Fruit fly (Drosophila melanogaster): Measurements from ENCODE around the gene Gmppb.

dm6 chr3R:4846194-4846593 is 35.0 kb downstream of the Gmppb start:
- no peak for TF ChIP-seq CG8478 (optimal IDR thresholded peaks at IDR 0.05)
- no peak for TF ChIP-seq CTCF (optimal IDR thresholded peaks at IDR 0.05)

Data from S2 (cell line).